Worm (Caenorhabditis elegans) whole organism, L1 larva: ENCODE results near the gene F43G6.8.

ENCODE experiments used
- C04F5.9 ChIP-seq: sonication (generic microtip); optimal IDR thresholded peaks from 2 replicates; lab custom pipeline; 2016; ENCODE audit warnings: missing genetic modification characterization, missing compliant biosample characterization
- C34B4.2 ChIP-seq: sonication (generic microtip); optimal IDR thresholded peaks from 2 replicates; lab custom pipeline; 2017; ENCODE audit warnings: mild to moderate bottlenecking, missing genetic modification characterization, missing compliant biosample characterization
- Y116A8C.19 ChIP-seq: sonication (generic microtip); optimal IDR thresholded peaks from 2 replicates; lab custom pipeline; 2016; ENCODE audit warnings: missing compliant biosample characterization, missing genetic modification characterization, borderline replicate concordance
- aha-1 ChIP-seq: fragments of 150-350 bp; optimal IDR thresholded peaks from 2 replicates; lab custom pipeline; 2014; ENCODE audit warnings: missing biosample characterization, missing genetic modification characterization
- ama-1 ChIP-seq: fragments of 150-350 bp; optimal IDR thresholded peaks from 2 replicates; lab custom pipeline; 2014
- blmp-1 ChIP-seq: fragments of 150-350 bp; optimal IDR thresholded peaks from 2 replicates; lab custom pipeline; 2014; ENCODE audit warnings: missing biosample characterization, missing genetic modification characterization
- dsc-1 ChIP-seq: sonication (generic microtip); optimal IDR thresholded peaks from 2 replicates; lab custom pipeline; 2016; ENCODE audit warnings: mild to moderate bottlenecking, missing genetic modification characterization, missing compliant biosample characterization
- efl-3 ChIP-seq: fragments of 200-800 bp; sonication (Bioruptor generic); optimal IDR thresholded peaks from 2 replicates; lab custom pipeline; 2018; ENCODE audit warnings: mild to moderate bottlenecking, missing genetic modification characterization, missing compliant biosample characterization
- egl-13 ChIP-seq: sonication (generic microtip); optimal IDR thresholded peaks from 2 replicates; lab custom pipeline; 2016; ENCODE audit warnings: missing genotype, missing genetic modification reagents, missing genetic modification characterization, missing compliant biosample characterization
- egl-27 ChIP-seq, 2 experiments: fragments of 150-350 bp in 1 of 2; sonication (generic microtip); optimal IDR thresholded peaks; 3 replicates each; lab custom pipeline; 2017 to 2018; ENCODE audit warnings: missing biosample characterization in 2 of 2, missing genetic modification characterization in 2 of 2, missing genetic modification reagents in 2 of 2
- elt-2 ChIP-seq: sonication (generic microtip); optimal IDR thresholded peaks from 2 replicates; lab custom pipeline; 2016; ENCODE audit warnings: missing genetic modification characterization, mild to moderate bottlenecking, inconsistent platforms, missing compliant biosample characterization, missing genetic modification reagents
- ets-5 ChIP-seq: fragments of 200-800 bp; sonication (Bioruptor generic); IDR thresholded peaks from 2 replicates; pipeline ENCODE4 v1.3.6; 2022; ENCODE audit warnings: missing genetic modification characterization, missing compliant biosample characterization
- fkh-10 ChIP-seq: sonication (generic microtip); optimal IDR thresholded peaks from 2 replicates; lab custom pipeline; 2017; ENCODE audit warnings: missing biosample characterization, missing genetic modification reagents, missing genetic modification characterization
- fos-1 ChIP-seq: fragments of 150-350 bp; optimal IDR thresholded peaks from 2 replicates; lab custom pipeline; 2014; ENCODE audit warnings: missing biosample characterization, missing genetic modification characterization
- grh-1 ChIP-seq: fragments of 200-800 bp; sonication (Bioruptor generic); IDR thresholded peaks from 2 replicates; pipeline ENCODE4 v1.3.6; 2022; ENCODE audit warnings: missing genetic modification reagents, missing genetic modification characterization, missing compliant biosample characterization
- irx-1 ChIP-seq: sonication (generic microtip); optimal IDR thresholded peaks from 2 replicates; lab custom pipeline; 2016; ENCODE audit warnings: missing genetic modification characterization, missing compliant biosample characterization
- isw-1 ChIP-seq: fragments of 200-800 bp; sonication (Bioruptor generic); IDR thresholded peaks from 2 replicates; pipeline ENCODE4 v1.3.6; 2022; ENCODE audit warnings: missing genetic modification characterization, missing compliant biosample characterization
- jun-1 ChIP-seq: fragments of 150-350 bp; optimal IDR thresholded peaks from 2 replicates; lab custom pipeline; 2014; ENCODE audit warnings: missing biosample characterization, missing genetic modification reagents, missing genetic modification characterization
- lin-13 ChIP-seq: fragments of 150-350 bp; optimal IDR thresholded peaks from 2 replicates; lab custom pipeline; 2014; ENCODE audit warnings: missing biosample characterization, missing genetic modification reagents, missing genetic modification characterization
- lin-35 ChIP-seq, 2 experiments: fragments of 150-350 bp; optimal IDR thresholded peaks; 2 replicates each; lab custom pipeline; 2014; ENCODE audit warnings: missing biosample characterization in 2 of 2, missing genetic modification characterization in 2 of 2, missing genetic modification reagents in 2 of 2
- lir-3 ChIP-seq: sonication (generic microtip); optimal IDR thresholded peaks from 2 replicates; lab custom pipeline; 2016; ENCODE audit warnings: mild to moderate bottlenecking, missing genetic modification characterization, moderate library complexity, missing compliant biosample characterization; ENCODE audit not compliant: poor library complexity
- mab-9 ChIP-seq: fragments of 200-800 bp; sonication (Bioruptor generic); IDR thresholded peaks from 2 replicates; pipeline ENCODE4 v1.3.6; 2022; ENCODE audit warnings: missing genetic modification reagents, missing genetic modification characterization, missing compliant biosample characterization
- nhr-12 ChIP-seq: sonication (generic microtip); optimal IDR thresholded peaks from 2 replicates; lab custom pipeline; 2017; ENCODE audit warnings: missing biosample characterization, missing genetic modification characterization
- nhr-237 ChIP-seq: fragments of 150-350 bp; optimal IDR thresholded peaks from 2 replicates; lab custom pipeline; 2014; ENCODE audit warnings: missing biosample characterization, missing genetic modification characterization
- nhr-28 ChIP-seq: fragments of 150-350 bp; optimal IDR thresholded peaks from 2 replicates; lab custom pipeline; 2014; ENCODE audit warnings: missing biosample characterization, missing genetic modification characterization
- nhr-71 ChIP-seq: sonication (generic microtip); optimal IDR thresholded peaks from 2 replicates; lab custom pipeline; 2016; ENCODE audit warnings: mild to moderate bottlenecking, missing genetic modification characterization, moderate library complexity, missing compliant biosample characterization
- nhr-76 ChIP-seq: sonication (generic microtip); optimal IDR thresholded peaks from 2 replicates; lab custom pipeline; 2017; ENCODE audit warnings: missing biosample characterization, missing genetic modification characterization
- nhr-84 ChIP-seq: sonication (generic microtip); optimal IDR thresholded peaks from 2 replicates; lab custom pipeline; 2017; ENCODE audit warnings: missing biosample characterization, missing genetic modification characterization
- nhr-85 ChIP-seq: sonication (generic microtip); peaks from one replicate; lab custom pipeline; 2016; ENCODE audit warnings: missing genetic modification characterization, inconsistent platforms, missing compliant biosample characterization
- nhr-90 ChIP-seq: sonication (generic microtip); optimal IDR thresholded peaks from 2 replicates; lab custom pipeline; 2016; ENCODE audit warnings: mild to moderate bottlenecking, missing genetic modification characterization, missing compliant biosample characterization; ENCODE audit not compliant: poor library complexity
- pag-3 ChIP-seq: sonication (generic microtip); optimal IDR thresholded peaks from 2 replicates; lab custom pipeline; 2017; ENCODE audit warnings: missing genetic modification characterization, mild to moderate bottlenecking, missing compliant biosample characterization, antibody characterized with exemption, borderline replicate concordance; ENCODE audit not compliant: insufficient read depth
- pqm-1 ChIP-seq: sonication (generic microtip); optimal IDR thresholded peaks from 3 replicates; lab custom pipeline; 2017; ENCODE audit warnings: missing biosample characterization, missing genetic modification characterization
- sup-37 ChIP-seq: fragments of 200-800 bp; sonication (Bioruptor generic); optimal IDR thresholded peaks from 2 replicates; lab custom pipeline; 2018; ENCODE audit warnings: mild to moderate bottlenecking, missing genetic modification characterization, missing compliant biosample characterization
- swsn-7 ChIP-seq: sonication (generic microtip); optimal IDR thresholded peaks from 2 replicates; lab custom pipeline; 2016; ENCODE audit warnings: missing genetic modification characterization, missing compliant biosample characterization
- tbx-2 ChIP-seq: sonication (generic microtip); optimal IDR thresholded peaks from 2 replicates; lab custom pipeline; 2016; ENCODE audit warnings: missing genetic modification characterization, missing compliant biosample characterization
- unc-130 ChIP-seq: fragments of 150-350 bp; optimal IDR thresholded peaks from 2 replicates; lab custom pipeline; 2017; ENCODE audit warnings: missing biosample characterization, missing genetic modification characterization, inconsistent platforms
- unc-30 ChIP-seq: sonication (generic microtip); optimal IDR thresholded peaks from 2 replicates; lab custom pipeline; 2017; ENCODE audit warnings: missing biosample characterization, missing genetic modification characterization
- vab-15 ChIP-seq: sonication (generic microtip); optimal IDR thresholded peaks from 2 replicates; lab custom pipeline; 2017; ENCODE audit warnings: missing genotype, mild to moderate bottlenecking, missing genetic modification characterization, missing compliant biosample characterization
- xbp-1 ChIP-seq: sonication (generic microtip); optimal IDR thresholded peaks from 2 replicates; lab custom pipeline; 2016; ENCODE audit warnings: missing genetic modification characterization, missing compliant biosample characterization
- ztf-4 ChIP-seq: fragments of 150-350 bp; optimal IDR thresholded peaks from 2 replicates; lab custom pipeline; 2014; ENCODE audit warnings: missing biosample characterization, missing genetic modification characterization

The F43G6.8 gene

DNA sequence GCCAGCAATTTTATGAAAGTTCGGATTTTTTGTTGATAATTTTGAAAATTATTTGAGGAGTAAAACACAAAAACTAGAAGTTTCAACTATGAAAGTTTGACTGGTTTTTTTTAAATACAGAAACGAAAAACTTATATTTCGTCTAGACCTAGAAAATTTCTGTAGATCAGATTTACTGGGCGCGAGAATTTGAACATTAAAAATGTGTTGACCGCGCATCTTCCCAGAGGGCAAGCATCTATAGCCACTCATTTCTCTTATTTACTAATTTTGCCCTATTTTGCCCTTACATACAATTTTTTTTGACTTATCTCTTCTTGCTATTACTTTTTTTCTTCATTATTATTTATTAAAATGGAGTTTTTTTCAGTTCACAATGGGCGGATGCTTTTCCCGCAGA, 4.9 kb downstream of the F43G6.8 start, which contains the start of gene F43G6.10:
TSS of gene F43G6.10 (plus strand) at position 371 of the 400 bp plus-strand sequence.
- no peak for TF ChIP-seq sup-37
- TF ChIP-seq ztf-4 (tag; lab: Kevin White, UChicago), result no peak
- no peak for TF ChIP-seq nhr-90
- no peak for TF ChIP-seq irx-1
- TF ChIP-seq aha-1 (tag; lab: Kevin White, UChicago), result no peak
- TF ChIP-seq pqm-1 (tag; lab: Kevin White, UChicago), result no peak
- no peak for TF ChIP-seq nhr-237 (tag; lab: Kevin White, UChicago)
- no peak for TF ChIP-seq ama-1

DNA sequence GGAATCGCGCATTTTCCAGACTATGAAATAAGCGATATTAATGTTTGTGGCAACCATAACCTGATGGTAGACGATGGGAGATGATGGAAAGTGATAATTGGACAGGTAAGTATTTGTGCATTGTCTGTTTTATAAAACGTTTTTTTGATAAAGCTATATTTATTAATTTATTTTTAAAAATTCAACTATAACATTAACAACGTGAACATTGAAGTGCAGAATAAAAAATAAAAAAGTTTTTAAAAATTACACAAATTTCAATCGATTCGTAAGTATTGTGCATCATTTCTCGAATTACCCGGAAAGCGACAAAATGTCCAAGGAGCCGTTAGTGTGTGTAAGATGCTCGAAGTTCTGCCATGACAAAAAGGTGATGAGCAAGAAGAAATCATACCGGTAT, 7.6 kb downstream of the F43G6.8 start, which contains the start of gene jmjd-1.1:
TSS of gene jmjd-1.1 (plus strand) at position 301 of the 400 bp plus-strand sequence.
- TF ChIP-seq nhr-76 (tag; lab: Kevin White, UChicago) (no peak), elt-2 (no peak), nhr-28 (no peak), jun-1 (tag; lab: Kevin White, UChicago) (no peak), nhr-84 (tag; lab: Kevin White, UChicago) (no peak), Y116A8C.19 (tag; lab: Kevin White, UChicago) (no peak), C04F5.9 (tag; lab: Kevin White, UChicago) (no peak), nhr-237 (tag; lab: Kevin White, UChicago) (no peak)

DNA sequence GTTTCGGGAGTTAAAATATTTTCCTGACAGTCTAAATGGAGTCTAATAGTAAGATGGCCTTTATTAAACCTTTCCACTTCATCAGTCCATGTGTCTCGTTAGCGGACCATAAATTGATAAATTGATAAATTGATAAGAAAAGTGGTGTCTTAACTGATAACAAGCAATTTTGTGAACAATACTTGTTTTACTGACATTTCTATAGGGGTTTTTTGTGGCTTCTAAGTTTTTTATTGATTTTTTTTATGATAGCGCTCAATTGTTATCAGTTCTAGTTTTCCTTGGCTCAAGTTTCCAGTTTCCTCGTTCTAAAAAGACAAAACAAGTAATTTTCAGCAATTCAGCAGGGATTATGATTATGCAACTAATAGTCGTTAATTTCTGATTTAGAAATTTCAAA, 11.4 kb downstream of the F43G6.8 start, which contains the start of gene F43G6.17:
TSS of gene F43G6.17 (plus strand) at position 301 of the 400 bp plus-strand sequence.
- TF ChIP-seq tbx-2 (tag; lab: Kevin White, UChicago) (no peak), Y116A8C.19 (tag; lab: Kevin White, UChicago) (no peak), ets-5 (GFP tag; lab: Robert Waterston, UW) (no peak), nhr-84 (tag; lab: Kevin White, UChicago) (no peak), grh-1 (no peak), vab-15 (tag; lab: Kevin White, UChicago) (no peak), lin-35 (GFP tag; optimal IDR thresholded peaks at IDR 0.05; lab: Kevin White, UChicago) (no peak), unc-30 (no peak), efl-3 (no peak), isw-1 (GFP tag; lab: Robert Waterston, UW) (no peak), nhr-90 (no peak), fkh-10 (no peak), pag-3 (tag; lab: Kevin White, UChicago) (no peak), nhr-71 (tag; lab: Kevin White, UChicago) (no peak), C34B4.2 (tag; lab: Kevin White, UChicago) (no peak), nhr-12 (no peak), dsc-1 (tag; lab: Kevin White, UChicago) (no peak), xbp-1 (tag; lab: Kevin White, UChicago) (no peak)
- TF ChIP-seq, all 84 proteins: peak for 0

DNA sequence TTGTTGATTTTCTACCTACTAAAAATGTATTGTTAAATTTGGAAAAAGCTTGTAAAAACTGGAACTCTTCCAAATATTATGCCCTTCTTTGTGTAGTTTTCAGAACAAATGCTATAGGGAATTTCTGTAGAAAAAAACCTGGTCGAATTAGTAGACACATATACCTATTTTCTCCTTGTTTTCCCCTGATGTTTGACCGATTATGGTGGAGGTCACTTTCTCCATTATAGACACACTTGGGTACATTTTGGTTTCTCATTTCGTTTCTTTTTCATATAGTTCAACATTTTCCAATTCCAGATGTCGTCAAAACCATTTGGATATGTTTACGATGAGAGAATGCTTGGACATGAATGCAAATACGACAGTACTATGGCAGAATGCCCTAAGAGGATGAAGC, 15.2 kb downstream of the F43G6.8 start, which contains the start of gene hda-5:
TSS of gene hda-5 (plus strand) at position 301 of the 400 bp plus-strand sequence.
- TF ChIP-seq egl-13 (tag; lab: Kevin White, UChicago) (no peak), unc-130 (no peak), egl-27 (tag; optimal IDR thresholded peaks at IDR 0.05; lab: Kevin White, UChicago) (no peak), blmp-1 (tag; lab: Kevin White, UChicago) (no peak), fos-1 (tag; lab: Kevin White, UChicago) (no peak), C34B4.2 (tag; lab: Kevin White, UChicago) (no peak), swsn-7 (tag; lab: Kevin White, UChicago) (no peak), nhr-28 (no peak), lir-3 (no peak), ets-5 (GFP tag; lab: Robert Waterston, UW) (no peak), mab-9 (GFP tag; lab: Robert Waterston, UW) (no peak), nhr-12 (no peak), nhr-85 (tag; lab: Kevin White, UChicago) (no peak), grh-1 (no peak), lin-13 (GFP tag; lab: Kevin White, UChicago) (no peak), nhr-71 (tag; lab: Kevin White, UChicago) (no peak)
